Fruit fly (Drosophila melanogaster) whole organism, embryonic: ENCODE measurements around the gene CG10866.

ENCODE experiments used
- BtbVII ChIP-seq: fragments of 200-800 bp; sonication (Bioruptor generic); optimal IDR thresholded peaks from 3 replicates; lab custom pipeline; 2017; ENCODE audit warnings: missing biosample characterization, mild to moderate bottlenecking, missing genetic modification characterization
- Bteb2 ChIP-seq: fragments of 200-800 bp; sonication (Bioruptor generic); optimal IDR thresholded peaks from 2 replicates; lab custom pipeline; 2016; ENCODE audit warnings: missing biosample characterization, missing genetic modification characterization
- CG10147 ChIP-seq: fragments of 200-800 bp; sonication (Bioruptor generic); optimal IDR thresholded peaks from 2 replicates; lab custom pipeline; 2019; ENCODE audit warnings: missing biosample characterization, mild to moderate bottlenecking, missing genetic modification characterization, moderate library complexity
- CG14014 ChIP-seq: fragments of 200-800 bp; sonication (Bioruptor generic); IDR thresholded peaks from 2 replicates; pipeline ENCODE4 v1.3.6; 2022; ENCODE audit warnings: missing biosample characterization, missing genetic modification characterization
- CG14667 ChIP-seq: fragments of 200-800 bp; sonication (Bioruptor generic); IDR thresholded peaks from 2 replicates; pipeline ENCODE4 v1.3.6; 2022; ENCODE audit warnings: missing biosample characterization, missing genetic modification characterization
- CG15479 ChIP-seq: fragments of 200-800 bp; sonication (Bioruptor generic); optimal IDR thresholded peaks from 3 replicates; lab custom pipeline; 2019; ENCODE audit warnings: missing biosample characterization, mild to moderate bottlenecking, missing genetic modification characterization, moderate library complexity
- CG15514 ChIP-seq: fragments of 200-800 bp; sonication (Bioruptor generic); optimal IDR thresholded peaks from 3 replicates; lab custom pipeline; 2017; ENCODE audit warnings: missing biosample characterization, missing genetic modification characterization, mild to moderate bottlenecking, moderate library complexity, missing genetic modification reagents
- CG16813 ChIP-seq: fragments of 200-800 bp; sonication (Bioruptor generic); IDR thresholded peaks from 3 replicates; pipeline ENCODE4 v1.3.6; 2022; ENCODE audit warnings: missing biosample characterization, missing genetic modification characterization; ENCODE audit not compliant: partially characterized antibody
- CG2199 ChIP-seq: fragments of 200-800 bp; sonication (Bioruptor generic); IDR thresholded peaks from 3 replicates; pipeline ENCODE4 v1.3.6; 2022; ENCODE audit warnings: missing biosample characterization, missing genetic modification characterization
- CG31388 ChIP-seq: fragments of 200-800 bp; sonication (Bioruptor generic); optimal IDR thresholded peaks from 2 replicates; lab custom pipeline; 2016; ENCODE audit warnings: missing biosample characterization, missing genetic modification characterization
- CG4707 ChIP-seq: fragments of 200-800 bp; sonication (Bioruptor generic); optimal IDR thresholded peaks from 2 replicates; lab custom pipeline; 2018; ENCODE audit warnings: missing biosample characterization, mild to moderate bottlenecking, missing genetic modification characterization, moderate library complexity
- CG6689 ChIP-seq: fragments of 200-800 bp; sonication (Bioruptor generic); IDR thresholded peaks from 2 replicates; pipeline ENCODE4 v1.3.6; 2022; ENCODE audit warnings: missing biosample characterization, missing genetic modification characterization
- CG6813 ChIP-seq: fragments of 200-800 bp; sonication (Bioruptor generic); optimal IDR thresholded peaks from 2 replicates; lab custom pipeline; 2017; ENCODE audit warnings: missing biosample characterization, missing genetic modification characterization, mild to moderate bottlenecking, moderate library complexity, missing genetic modification reagents
- CG6854 ChIP-seq: fragments of 200-800 bp; sonication (Bioruptor generic); optimal IDR thresholded peaks from 3 replicates; lab custom pipeline; 2017; ENCODE audit warnings: missing biosample characterization, mild to moderate bottlenecking, missing genetic modification characterization
- CG7839 ChIP-seq: fragments of 200-800 bp; sonication (Bioruptor generic); optimal IDR thresholded peaks from 3 replicates; lab custom pipeline; 2018; ENCODE audit warnings: missing biosample characterization, mild to moderate bottlenecking, missing genetic modification characterization, moderate library complexity
- CG7963 ChIP-seq: fragments of 200-800 bp; sonication (Bioruptor generic); IDR thresholded peaks from 3 replicates; pipeline ENCODE4 v1.3.6; 2022; ENCODE audit warnings: missing biosample characterization, missing genetic modification characterization; ENCODE audit not compliant: partially characterized antibody
- CG8924 ChIP-seq: fragments of 200-800 bp; optimal IDR thresholded peaks from 3 replicates; lab custom pipeline; 2019; ENCODE audit warnings: missing biosample characterization, mild to moderate bottlenecking, missing genetic modification characterization, moderate library complexity
- CG9215 ChIP-seq: fragments of 200-800 bp; sonication (Bioruptor generic); IDR thresholded peaks from 2 replicates; pipeline ENCODE4 v1.3.6; 2022; ENCODE audit warnings: missing biosample characterization, missing genetic modification characterization
- CG9817 ChIP-seq: fragments of 200-800 bp; sonication (Bioruptor generic); optimal IDR thresholded peaks from 2 replicates; lab custom pipeline; 2018; ENCODE audit warnings: missing biosample characterization, mild to moderate bottlenecking, missing genetic modification characterization, moderate library complexity
- CG9876 ChIP-seq: fragments of 200-800 bp; sonication (Bioruptor generic); optimal IDR thresholded peaks from 2 replicates; lab custom pipeline; 2016; ENCODE audit warnings: missing biosample characterization, missing genetic modification characterization
- CG9932 ChIP-seq: fragments of 200-800 bp; sonication (Bioruptor generic); IDR thresholded peaks from 2 replicates; pipeline ENCODE4 v1.3.6; 2022; ENCODE audit warnings: missing biosample characterization, missing genetic modification characterization
- CkIIα-i1 ChIP-seq: fragments of 200-800 bp; sonication (Bioruptor generic); IDR thresholded peaks from 2 replicates; pipeline ENCODE4 v1.3.6; 2022; ENCODE audit warnings: missing biosample characterization, missing genetic modification characterization
- Drgx ChIP-seq: fragments of 200-800 bp; sonication (Bioruptor generic); IDR thresholded peaks from 2 replicates; pipeline ENCODE4 v1.3.6; 2022; ENCODE audit warnings: missing biosample characterization, missing genetic modification characterization
- Ets65A ChIP-seq: fragments of 200-800 bp; sonication (Bioruptor generic); peaks from one replicate; lab custom pipeline; 2016; ENCODE audit warnings: missing biosample characterization, missing genetic modification characterization
- Fer1 ChIP-seq: fragments of 200-800 bp; sonication (Bioruptor generic); optimal IDR thresholded peaks from 2 replicates; lab custom pipeline; 2017; ENCODE audit warnings: missing biosample characterization, mild to moderate bottlenecking, missing genetic modification characterization
- HLHmδ ChIP-seq: fragments of 200-800 bp; sonication (Bioruptor generic); optimal IDR thresholded peaks from 2 replicates; lab custom pipeline; 2018; ENCODE audit warnings: missing biosample characterization, mild to moderate bottlenecking, missing genetic modification characterization, moderate library complexity
- Hr78 ChIP-seq, 2 experiments: fragments of 200-800 bp in 1 of 2; fragments of >200 bp in 1 of 2; sonication (Bioruptor generic) in 1 of 2; optimal IDR thresholded peaks; 2 replicates each; lab custom pipeline; 2017 to 2019; ENCODE audit warnings: missing biosample characterization in 2 of 2, missing genetic modification characterization in 2 of 2, mild to moderate bottlenecking in 1 of 2, moderate library complexity in 1 of 2
- MTF-1 ChIP-seq: fragments of 200-800 bp; sonication (Bioruptor generic); optimal IDR thresholded peaks from 2 replicates; lab custom pipeline; 2018; ENCODE audit warnings: missing biosample characterization, mild to moderate bottlenecking, missing genetic modification characterization, borderline replicate concordance
- Med ChIP-seq: fragments of 200-800 bp; sonication (Bioruptor generic); peaks from one replicate; lab custom pipeline; 2016; ENCODE audit warnings: missing biosample characterization, missing genetic modification characterization, mild to moderate bottlenecking, inconsistent platforms, moderate library complexity
- Neu2 ChIP-seq: fragments of 200-800 bp; sonication (Bioruptor generic); optimal IDR thresholded peaks from 3 replicates; lab custom pipeline; 2016; ENCODE audit warnings: missing biosample characterization, missing genetic modification characterization, borderline replicate concordance
- Rx ChIP-seq: fragments of 200-800 bp; sonication (Bioruptor generic); IDR thresholded peaks from 2 replicates; pipeline ENCODE4 v1.3.6; 2022; ENCODE audit warnings: missing biosample characterization, missing genetic modification characterization
- Sox100B ChIP-seq: fragments of 200-800 bp; sonication (Bioruptor generic); optimal IDR thresholded peaks from 3 replicates; lab custom pipeline; 2018; ENCODE audit warnings: missing biosample characterization, mild to moderate bottlenecking, missing genetic modification characterization
- Spps ChIP-seq: fragments of 200-800 bp; sonication (Bioruptor generic); optimal IDR thresholded peaks from 2 replicates; lab custom pipeline; 2018; ENCODE audit warnings: missing biosample characterization, mild to moderate bottlenecking, missing genetic modification characterization
- Tbp ChIP-seq: fragments of >200 bp; optimal IDR thresholded peaks from 2 replicates; lab custom pipeline; 2018; ENCODE audit warnings: missing biosample characterization, missing genetic modification characterization
- abd-A ChIP-seq: fragments of 200-800 bp; sonication (Bioruptor generic); optimal IDR thresholded peaks from 3 replicates; lab custom pipeline; 2019; ENCODE audit warnings: missing biosample characterization, mild to moderate bottlenecking, missing genetic modification characterization, moderate library complexity
- ap ChIP-seq: fragments of 200-800 bp; sonication (Bioruptor generic); IDR thresholded peaks from 2 replicates; pipeline ENCODE4 v1.3.6; 2022; ENCODE audit warnings: missing biosample characterization, missing genetic modification characterization
- ase ChIP-seq: fragments of 200-800 bp; sonication (Bioruptor generic); IDR thresholded peaks from 3 replicates; pipeline ENCODE4 v1.3.6; 2022; ENCODE audit warnings: missing biosample characterization, missing genetic modification characterization
- ato ChIP-seq: fragments of 200-800 bp; sonication (Bioruptor generic); IDR thresholded peaks from 2 replicates; pipeline ENCODE4 v1.3.6; 2022; ENCODE audit warnings: missing biosample characterization, missing genetic modification characterization; ENCODE audit not compliant: partially characterized antibody
- cwo ChIP-seq: fragments of 200-800 bp; sonication (Bioruptor generic); optimal IDR thresholded peaks from 3 replicates; lab custom pipeline; 2017; ENCODE audit warnings: missing biosample characterization, missing genetic modification characterization, mild to moderate bottlenecking, moderate library complexity, missing genetic modification reagents
- esg ChIP-seq: fragments of 200-800 bp; sonication (Bioruptor generic); conservative IDR thresholded peaks from 2 replicates; pipeline ENCODE4 v1.3.6; 2022; ENCODE audit warnings: missing biosample characterization, missing genetic modification characterization
- gsb-n ChIP-seq: fragments of 200-800 bp; sonication (Bioruptor generic); optimal IDR thresholded peaks from 3 replicates; lab custom pipeline; 2018; ENCODE audit warnings: missing biosample characterization, mild to moderate bottlenecking, missing genetic modification characterization
- inv ChIP-seq: fragments of 200-800 bp; sonication (Bioruptor generic); IDR thresholded peaks from 2 replicates; pipeline ENCODE4 v1.3.6; 2022; ENCODE audit warnings: missing biosample characterization, missing genetic modification characterization; ENCODE audit not compliant: partially characterized antibody
- klu ChIP-seq: fragments of 200-800 bp; sonication (Bioruptor generic); IDR thresholded peaks from 2 replicates; pipeline ENCODE4 v1.3.6; 2022; ENCODE audit warnings: missing biosample characterization, missing genetic modification characterization
- mld ChIP-seq: fragments of 200-800 bp; sonication (Bioruptor generic); IDR thresholded peaks from 3 replicates; pipeline ENCODE4 v1.3.6; 2022; ENCODE audit warnings: missing biosample characterization, missing genetic modification characterization; ENCODE audit not compliant: partially characterized antibody
- otp ChIP-seq: fragments of 200-800 bp; sonication (Bioruptor generic); IDR thresholded peaks from 3 replicates; pipeline ENCODE4, ENCODE4 v1.3.6; 2022; ENCODE audit warnings: missing biosample characterization, missing genetic modification characterization
- ranshi ChIP-seq: fragments of 200-800 bp; sonication (Bioruptor generic); IDR thresholded peaks from 2 replicates; pipeline ENCODE4 v1.3.6; 2022; ENCODE audit warnings: missing biosample characterization, missing genetic modification characterization
- seq ChIP-seq: fragments of 200-800 bp; sonication (Bioruptor generic); IDR thresholded peaks from 2 replicates; pipeline ENCODE4 v1.3.6; 2022; ENCODE audit warnings: missing biosample characterization, missing genetic modification characterization
- sim ChIP-seq: fragments of 200-800 bp; sonication (Bioruptor generic); IDR thresholded peaks from 2 replicates; pipeline ENCODE4 v1.3.6; 2022; ENCODE audit warnings: missing biosample characterization, missing genetic modification characterization
- sima ChIP-seq: fragments of 200-800 bp; sonication (Bioruptor generic); optimal IDR thresholded peaks from 2 replicates; lab custom pipeline; 2016; ENCODE audit warnings: missing biosample characterization, missing genetic modification characterization
- ssp ChIP-seq: fragments of 200-800 bp; sonication (Bioruptor generic); IDR thresholded peaks from 2 replicates; pipeline ENCODE4 v1.3.6; 2022; ENCODE audit warnings: missing biosample characterization, missing genetic modification characterization
- tup ChIP-seq: fragments of 200-800 bp; sonication (Bioruptor generic); optimal IDR thresholded peaks from 2 replicates; lab custom pipeline; 2016; ENCODE audit warnings: missing biosample characterization, mild to moderate bottlenecking, missing genetic modification characterization, moderate library complexity

Gene CG10866

DNA sequence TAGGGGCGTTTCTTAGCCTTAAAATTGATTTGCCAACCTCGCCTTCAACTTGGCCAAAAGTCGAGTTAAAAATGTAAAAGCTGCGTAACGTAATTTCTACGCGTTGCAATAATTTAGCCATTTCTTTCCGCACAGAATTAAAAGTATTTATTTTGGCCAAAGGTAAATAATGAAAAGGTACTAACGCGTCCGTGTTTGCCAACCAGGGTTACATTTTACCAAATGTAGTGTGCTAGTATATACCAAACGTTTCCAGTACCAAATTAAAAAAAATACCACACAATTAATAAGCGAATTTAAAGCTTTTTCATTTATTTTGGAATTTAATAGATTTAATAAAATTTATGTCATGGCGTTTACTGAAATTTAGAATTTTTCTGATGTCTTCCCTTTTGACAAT lies 38.8 kb downstream of the CG10866 start, which contains the start of gene Ccz1 (continued):
- TF ChIP-seq Rx (GFP tag; lab: Robert Waterston, UW) (no peak), CG8924 (peak; percentile 39), sima (peak; percentile 32), Tbp (no peak), CG9215 (no peak), cwo (GFP tag; lab: Kevin White, UChicago) (no peak), mld (GFP tag; lab: Robert Waterston, UW) (no peak), CG9932 (GFP tag; lab: Robert Waterston, UW) (no peak), CG6854 (GFP tag; lab: Kevin White, UChicago) (no peak), CG6813 (GFP tag; lab: Kevin White, UChicago) (peak; percentile 37), inv (GFP tag; lab: Robert Waterston, UW) (no peak), gsb-n (tag; lab: Kevin White, UChicago) (peak; percentile 66), CG9817 (tag; lab: Kevin White, UChicago) (peak; percentile 52), ap (no peak), klu (GFP tag; lab: Robert Waterston, UW) (no peak), ranshi (no peak), CG9876 (GFP tag; lab: Kevin White, UChicago) (peak; percentile 66), CG10147 (GFP tag; lab: Kevin White, UChicago) (no peak), Drgx (GFP tag; lab: Robert Waterston, UW) (no peak), Neu2 (no peak), Ets65A (GFP tag; lab: Kevin White, UChicago) (peak; percentile 84), ato (GFP tag; lab: Robert Waterston, UW) (no peak), esg (no peak), CG15479 (GFP tag; lab: Kevin White, UChicago) (no peak), tup (peak; percentile 66), CkIIα-i1 (GFP tag; lab: Robert Waterston, UW) (no peak), Bteb2 (GFP tag; lab: Kevin White, UChicago) (peak; percentile 52), MTF-1 (GFP tag; lab: Kevin White, UChicago) (peak; percentile 76), CG16813 (GFP tag; lab: Robert Waterston, UW) (no peak), CG15514 (peak; percentile 58), Hr78 (GFP tag; optimal IDR thresholded peaks at IDR 0.05; lab: Kevin White, UChicago) (no peak), ase (no peak), CG14014 (GFP tag; lab: Robert Waterston, UW) (no peak), CG14667 (GFP tag; lab: Robert Waterston, UW) (no peak), Med (GFP tag; lab: Kevin White, UChicago) (peak; percentile 95), Fer1 (GFP tag; lab: Kevin White, UChicago) (peak; percentile 54), HLHmδ (no peak), CG2199 (GFP tag; lab: Robert Waterston, UW) (no peak), Spps (tag; lab: Kevin White, UChicago) (peak; percentile 24), CG4707 (peak; percentile 44), CG6689 (GFP tag; lab: Robert Waterston, UW) (no peak), Sox100B (GFP tag; lab: Kevin White, UChicago) (peak; percentile 61), sim (no peak), CG7963 (GFP tag; lab: Robert Waterston, UW) (no peak), seq (GFP tag; lab: Robert Waterston, UW) (no peak), abd-A (no peak), CG7839 (tag; lab: Kevin White, UChicago) (peak; percentile 51), BtbVII (GFP tag; lab: Kevin White, UChicago) (no peak), ssp (GFP tag; lab: Robert Waterston, UW) (no peak), CG31388 (GFP tag; lab: Kevin White, UChicago) (peak; percentile 6), otp (GFP tag; lab: Robert Waterston, UW) (no peak)
